Worm (Caenorhabditis elegans) whole organism, late embryonic: ENCODE measurements around the gene Y51H4A.24.

Experiments
- C38D4.7 ChIP-seq: fragments of 200-800 bp; sonication (Bioruptor generic); optimal IDR thresholded peaks from 2 replicates; lab custom pipeline; 2018; ENCODE audit warnings: mild to moderate bottlenecking, missing genetic modification characterization, moderate library complexity, missing compliant biosample characterization
- F13H6.1 ChIP-seq: sonication (generic microtip); optimal IDR thresholded peaks from 2 replicates; lab custom pipeline; 2016; ENCODE audit warnings: missing genetic modification characterization, missing compliant biosample characterization
- K02D7.2 ChIP-seq: sonication (generic microtip); optimal IDR thresholded peaks from 2 replicates; lab custom pipeline; 2017; ENCODE audit warnings: mild to moderate bottlenecking, missing genetic modification characterization, missing compliant biosample characterization
- T23F11.4 ChIP-seq: fragments of 200-800 bp; sonication (Bioruptor generic); optimal IDR thresholded peaks from 2 replicates; lab custom pipeline; 2018; ENCODE audit warnings: mild to moderate bottlenecking, missing genetic modification characterization, missing compliant biosample characterization
- Y22D7AL.16 ChIP-seq: sonication (generic microtip); optimal IDR thresholded peaks from 2 replicates; lab custom pipeline; 2016; ENCODE audit warnings: missing genetic modification characterization, missing compliant biosample characterization
- ceh-14 ChIP-seq: sonication (generic microtip); optimal IDR thresholded peaks from 2 replicates; lab custom pipeline; 2016; ENCODE audit warnings: missing genotype, missing genetic modification characterization, missing compliant biosample characterization
- ceh-19 ChIP-seq: fragments of 200-800 bp; sonication (Bioruptor generic); optimal IDR thresholded peaks from 2 replicates; lab custom pipeline; 2018; ENCODE audit warnings: mild to moderate bottlenecking, missing genetic modification characterization, missing compliant biosample characterization
- ceh-2 ChIP-seq: sonication (generic microtip); optimal IDR thresholded peaks from 2 replicates; lab custom pipeline; 2016; ENCODE audit warnings: missing genotype, missing genetic modification characterization, missing compliant biosample characterization
- ceh-22 ChIP-seq: sonication (generic microtip); optimal IDR thresholded peaks from 2 replicates; lab custom pipeline; 2017; ENCODE audit warnings: missing biosample characterization, missing genetic modification characterization
- ceh-24 ChIP-seq: sonication (generic microtip); optimal IDR thresholded peaks from 2 replicates; lab custom pipeline; 2016; ENCODE audit warnings: mild to moderate bottlenecking, missing genetic modification characterization, missing compliant biosample characterization
- ceh-30 ChIP-seq: fragments of 150-350 bp; optimal IDR thresholded peaks from 2 replicates; lab custom pipeline; 2014; ENCODE audit warnings: missing biosample characterization, missing genetic modification characterization
- ceh-31 ChIP-seq: sonication (generic microtip); optimal IDR thresholded peaks from 2 replicates; lab custom pipeline; 2016; ENCODE audit warnings: missing genetic modification characterization, missing compliant biosample characterization
- ceh-45 ChIP-seq: fragments of 200-800 bp; sonication (Bioruptor generic); IDR thresholded peaks from 2 replicates; pipeline ENCODE4 v1.3.6; 2022; ENCODE audit warnings: missing genetic modification reagents, missing genetic modification characterization, missing compliant biosample characterization
- ceh-48 ChIP-seq: sonication (generic microtip); optimal IDR thresholded peaks from 2 replicates; lab custom pipeline; 2016; ENCODE audit warnings: missing genetic modification characterization, inconsistent platforms, missing compliant biosample characterization
- ceh-9 ChIP-seq: sonication (generic microtip); optimal IDR thresholded peaks from 2 replicates; lab custom pipeline; 2016; ENCODE audit warnings: mild to moderate bottlenecking, missing genetic modification characterization, inconsistent platforms, missing compliant biosample characterization
- dmd-4 ChIP-seq: sonication (generic microtip); optimal IDR thresholded peaks from 2 replicates; lab custom pipeline; 2016; ENCODE audit warnings: borderline replicate concordance, missing genetic modification characterization, missing compliant biosample characterization
- dve-1 ChIP-seq: sonication (generic microtip); optimal IDR thresholded peaks from 2 replicates; lab custom pipeline; 2017; ENCODE audit warnings: antibody characterized with exemption, mild to moderate bottlenecking, missing genetic modification characterization, missing compliant biosample characterization
- elt-2 ChIP-seq: sonication (generic microtip); optimal IDR thresholded peaks from 2 replicates; lab custom pipeline; 2016; ENCODE audit warnings: missing genetic modification reagents, missing genetic modification characterization, missing compliant biosample characterization
- eyg-1 ChIP-seq: sonication (generic microtip); optimal IDR thresholded peaks from 2 replicates; lab custom pipeline; 2016; ENCODE audit warnings: missing genotype, missing genetic modification characterization, missing compliant biosample characterization
- fkh-10 ChIP-seq: fragments of 150-350 bp; optimal IDR thresholded peaks from 2 replicates; lab custom pipeline; 2014; ENCODE audit warnings: missing biosample characterization, missing genetic modification reagents, missing genetic modification characterization
- fkh-6 ChIP-seq: sonication (generic microtip); optimal IDR thresholded peaks from 2 replicates; lab custom pipeline; 2016; ENCODE audit warnings: missing genetic modification characterization, missing compliant biosample characterization
- gmeb-2 ChIP-seq: sonication (generic microtip); optimal IDR thresholded peaks from 2 replicates; lab custom pipeline; 2016; ENCODE audit warnings: missing genetic modification characterization, inconsistent platforms, missing compliant biosample characterization
- hlh-15 ChIP-seq: sonication (generic microtip); optimal IDR thresholded peaks from 2 replicates; lab custom pipeline; 2016; ENCODE audit warnings: missing genetic modification characterization, missing compliant biosample characterization
- hlh-8 ChIP-seq: sonication (generic microtip); optimal IDR thresholded peaks from 2 replicates; lab custom pipeline; 2016; ENCODE audit warnings: missing genotype, missing genetic modification characterization, missing compliant biosample characterization
- lin-11 ChIP-seq: fragments of 200-800 bp; sonication (Bioruptor generic); optimal IDR thresholded peaks from 2 replicates; lab custom pipeline; 2018; ENCODE audit warnings: mild to moderate bottlenecking, missing genetic modification characterization, missing compliant biosample characterization
- madf-2 ChIP-seq: sonication (generic microtip); optimal IDR thresholded peaks from 2 replicates; lab custom pipeline; 2017; ENCODE audit warnings: missing genetic modification characterization, missing compliant biosample characterization
- mec-3 ChIP-seq: sonication (generic microtip); optimal IDR thresholded peaks from 2 replicates; lab custom pipeline; 2016; ENCODE audit warnings: borderline replicate concordance, missing genetic modification characterization, missing compliant biosample characterization
- nfya-1 ChIP-seq: sonication (generic microtip); optimal IDR thresholded peaks from 2 replicates; lab custom pipeline; 2017; ENCODE audit warnings: missing genetic modification characterization, mild to moderate bottlenecking, missing compliant biosample characterization, antibody characterized with exemption, moderate library complexity
- nhr-11 ChIP-seq: fragments of 150-350 bp; optimal IDR thresholded peaks from 2 replicates; lab custom pipeline; 2014; ENCODE audit warnings: missing biosample characterization, missing genetic modification characterization
- nhr-232 ChIP-seq: sonication (generic microtip); optimal IDR thresholded peaks from 2 replicates; lab custom pipeline; 2016; ENCODE audit warnings: missing genetic modification characterization, missing compliant biosample characterization
- pag-3 ChIP-seq: sonication (generic microtip); optimal IDR thresholded peaks from 2 replicates; lab custom pipeline; 2016; ENCODE audit warnings: missing compliant biosample characterization, missing genetic modification characterization, borderline replicate concordance
- pat-9 ChIP-seq: fragments of 200-800 bp; sonication (Bioruptor generic); optimal IDR thresholded peaks from 2 replicates; lab custom pipeline; 2018; ENCODE audit warnings: mild to moderate bottlenecking, missing genetic modification characterization, moderate library complexity, missing compliant biosample characterization
- pax-1 ChIP-seq: fragments of 150-350 bp; optimal IDR thresholded peaks from 2 replicates; lab custom pipeline; 2014; ENCODE audit warnings: missing biosample characterization, missing genetic modification characterization
- pha-4 ChIP-seq: fragments of 150-350 bp; optimal IDR thresholded peaks from 2 replicates; lab custom pipeline; 2018; ENCODE audit warnings: missing biosample characterization, missing genetic modification reagents, missing genetic modification characterization
- pqm-1 ChIP-seq: sonication (generic microtip); optimal IDR thresholded peaks from 2 replicates; lab custom pipeline; 2016; ENCODE audit warnings: missing genetic modification characterization, missing compliant biosample characterization
- rnt-1 ChIP-seq: sonication (generic microtip); optimal IDR thresholded peaks from 2 replicates; lab custom pipeline; 2016; ENCODE audit warnings: missing genetic modification characterization, missing compliant biosample characterization
- sox-4 ChIP-seq: sonication (generic microtip); optimal IDR thresholded peaks from 2 replicates; lab custom pipeline; 2017; ENCODE audit warnings: mild to moderate bottlenecking, missing genetic modification characterization, inconsistent platforms, missing compliant biosample characterization
- syd-9 ChIP-seq: sonication (generic microtip); optimal IDR thresholded peaks from 2 replicates; lab custom pipeline; 2016; ENCODE audit warnings: mild to moderate bottlenecking, missing genetic modification characterization, moderate library complexity, missing compliant biosample characterization
- tbx-7 ChIP-seq: sonication (generic microtip); optimal IDR thresholded peaks from 2 replicates; lab custom pipeline; 2016; ENCODE audit warnings: missing genotype, missing genetic modification characterization, missing compliant biosample characterization
- unc-55 ChIP-seq: sonication (generic microtip); optimal IDR thresholded peaks from 2 replicates; lab custom pipeline; 2017; ENCODE audit warnings: missing biosample characterization, missing genetic modification reagents, missing genetic modification characterization
- unc-86 ChIP-seq: sonication (generic microtip); optimal IDR thresholded peaks from 2 replicates; lab custom pipeline; 2016; ENCODE audit warnings: missing genetic modification characterization, missing compliant biosample characterization
- ztf-16 ChIP-seq: sonication (generic microtip); optimal IDR thresholded peaks from 2 replicates; lab custom pipeline; 2017; ENCODE audit warnings: missing genetic modification characterization, missing compliant biosample characterization

Gene Y51H4A.24

DNA sequence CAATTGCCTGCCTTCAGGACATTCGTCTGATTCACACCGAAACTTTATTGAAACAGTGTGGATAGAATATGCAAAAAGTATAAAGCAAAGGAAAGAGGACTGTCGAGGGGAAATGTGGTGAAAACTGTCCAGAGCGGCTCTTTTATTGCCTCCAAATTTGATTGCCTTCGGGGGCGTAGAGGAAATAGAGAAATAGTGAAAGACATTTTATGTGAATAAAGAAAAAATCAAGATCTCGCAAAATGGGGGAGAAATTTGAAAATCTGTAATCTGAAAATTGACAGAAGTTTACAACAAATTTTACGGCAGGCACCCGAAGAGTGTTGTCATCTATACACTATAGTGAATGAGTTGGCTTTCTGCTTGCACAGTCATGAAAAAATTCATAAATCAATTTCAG, at the start of gene Y51H4A.24:
TSS of gene Y51H4A.24 (minus strand) at position 101 of the 400 bp plus-strand sequence.
- TF ChIP-seq pag-3 (no peak), ceh-19 (GFP tag; lab: Kevin White, UChicago) (no peak), syd-9 (tag; lab: Kevin White, UChicago) (no peak), eyg-1 (tag; lab: Kevin White, UChicago) (no peak), unc-86 (no peak), elt-2 (tag; lab: Kevin White, UChicago) (no peak), ceh-45 (GFP tag; lab: Robert Waterston, UW) (no peak), T23F11.4 (no peak), ceh-48 (tag; lab: Kevin White, UChicago) (no peak), lin-11 (tag; lab: Kevin White, UChicago) (no peak), ztf-16 (tag; lab: Kevin White, UChicago) (no peak), ceh-14 (tag; lab: Kevin White, UChicago) (no peak)

DNA sequence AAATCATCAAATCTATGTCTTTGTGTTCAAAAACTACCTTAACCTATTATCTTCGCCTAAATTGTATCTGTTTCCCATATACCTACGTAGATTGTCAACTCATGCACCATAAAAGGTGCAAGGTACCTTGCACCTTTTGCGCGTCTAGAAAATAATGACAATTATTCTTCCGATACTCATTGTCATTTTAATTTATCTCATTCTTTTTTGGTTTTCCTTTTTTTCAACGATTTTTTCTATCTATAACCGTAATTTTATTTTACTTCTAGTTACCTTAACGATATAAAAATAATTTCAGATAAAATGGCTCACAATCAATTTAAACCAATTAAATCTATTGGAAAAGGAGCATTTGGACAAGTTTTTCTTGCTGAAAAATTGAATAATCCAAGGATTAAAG, 46.4 kb upstream of the Y51H4A.24 start, which contains the start of gene Y43D4A.6:
TSS of gene Y43D4A.6 (plus strand) at position 301 of the 400 bp plus-strand sequence.
- TF ChIP-seq ceh-22 (tag; lab: Kevin White, UChicago) (no peak), elt-2 (tag; lab: Kevin White, UChicago) (no peak), sox-4 (tag; lab: Kevin White, UChicago) (no peak), ceh-2 (no peak), pax-1 (tag; lab: Kevin White, UChicago) (no peak), C38D4.7 (GFP tag; lab: Kevin White, UChicago) (no peak), tbx-7 (tag; lab: Kevin White, UChicago) (no peak), madf-2 (tag; lab: Kevin White, UChicago) (no peak)

DNA sequence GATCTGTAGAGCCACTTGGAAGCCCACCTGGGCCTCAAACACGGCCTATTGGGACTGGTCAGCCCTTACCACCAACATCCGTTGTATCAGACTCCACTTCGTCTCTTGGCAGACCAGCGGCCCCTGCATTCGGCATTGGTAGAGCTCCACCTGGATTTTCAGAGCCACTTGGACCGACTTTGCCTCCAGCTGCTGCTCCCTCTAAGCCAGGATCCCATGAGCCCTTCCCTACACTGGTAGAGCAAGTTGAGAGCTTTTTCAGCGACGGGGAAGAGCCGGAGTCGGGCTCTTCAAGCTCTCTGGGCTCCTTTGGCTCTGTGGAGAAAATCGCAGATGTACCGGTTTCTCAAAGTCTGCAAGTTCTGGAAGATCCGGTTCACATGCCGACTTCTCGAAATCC, 38.0 kb upstream of the Y51H4A.24 start:
- no peak for TF ChIP-seq pqm-1 (tag; lab: Kevin White, UChicago)
- no peak for TF ChIP-seq ceh-9 (tag; lab: Kevin White, UChicago)

DNA sequence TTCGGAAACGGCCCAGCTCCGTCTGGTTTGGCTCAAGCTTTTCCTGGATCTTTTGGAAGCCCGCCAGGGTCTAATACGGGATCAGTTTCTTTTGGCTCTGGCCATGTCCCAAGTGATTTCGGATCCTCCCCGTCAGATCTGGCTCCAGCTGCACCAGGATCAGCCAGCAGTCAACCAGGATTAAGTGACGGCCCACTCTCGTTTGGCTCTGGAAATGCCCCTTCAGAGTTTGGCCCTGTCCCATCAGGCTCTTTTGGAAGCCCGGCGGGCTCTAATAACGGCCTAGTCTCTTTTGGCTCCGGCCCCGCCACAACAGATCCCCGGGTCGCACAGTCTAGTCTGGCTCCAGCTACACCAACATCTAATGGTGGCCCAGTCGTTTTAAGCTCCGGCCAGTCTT, 37.1 kb upstream of the Y51H4A.24 start:
- TF ChIP-seq pqm-1 (tag; lab: Kevin White, UChicago), result no peak
- no peak for TF ChIP-seq eyg-1 (tag; lab: Kevin White, UChicago)
- no peak for TF ChIP-seq nfya-1
- no peak for TF ChIP-seq ceh-2

DNA sequence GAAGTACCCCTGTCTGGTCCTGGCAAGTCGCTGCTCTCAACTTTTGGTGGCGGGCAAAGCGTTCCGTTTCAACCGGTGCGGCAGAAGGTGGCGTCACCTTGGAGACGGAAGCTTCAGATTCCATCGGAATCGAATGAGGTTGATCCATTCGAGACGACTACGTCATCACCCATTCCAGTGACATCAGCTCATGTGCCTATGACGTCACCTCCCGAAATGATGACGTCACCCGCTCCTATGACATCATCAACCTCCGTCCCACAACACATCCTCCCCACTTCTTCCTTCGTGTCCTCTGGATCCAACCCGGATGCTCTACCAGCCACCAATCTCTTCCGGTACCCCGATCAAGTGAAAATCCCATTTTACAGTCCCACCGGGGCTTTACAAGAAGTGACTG, 36.2 kb upstream of the Y51H4A.24 start:
- TF ChIP-seq F13H6.1 (tag; lab: Kevin White, UChicago), result no peak
- no peak for TF ChIP-seq ztf-16 (tag; lab: Kevin White, UChicago)
- no peak for TF ChIP-seq C38D4.7 (GFP tag; lab: Kevin White, UChicago)
- no peak for TF ChIP-seq fkh-6 (tag; lab: Kevin White, UChicago)
- TF ChIP-seq hlh-15 (tag; lab: Kevin White, UChicago), result no peak
- no peak for TF ChIP-seq ceh-2
- TF ChIP-seq ceh-30, result no peak
- no peak for TF ChIP-seq Y22D7AL.16 (tag; lab: Kevin White, UChicago)
- TF ChIP-seq madf-2 (tag; lab: Kevin White, UChicago), result no peak
- no peak for TF ChIP-seq pha-4 (tag; lab: Kevin White, UChicago)
- TF ChIP-seq ceh-24 (tag; lab: Kevin White, UChicago), result no peak

DNA sequence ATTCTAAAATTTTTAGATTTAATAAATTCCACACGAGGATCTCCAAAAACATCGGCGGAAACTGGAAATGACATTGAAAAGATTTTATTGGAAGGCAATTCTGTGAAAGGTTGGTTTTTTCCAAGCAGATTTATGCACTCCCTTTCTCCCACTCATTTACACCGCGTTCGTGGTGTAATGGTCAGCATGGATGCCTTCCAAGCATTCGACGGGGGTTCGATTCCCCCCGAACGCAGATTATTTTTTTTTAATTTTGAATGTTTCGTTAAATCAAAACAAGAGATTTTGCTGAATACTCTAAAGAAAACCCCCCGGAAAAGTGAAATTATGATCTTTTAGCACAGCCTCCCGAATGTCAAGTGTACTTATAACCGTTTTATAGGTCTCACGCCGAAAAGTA, 35.3 kb upstream of the Y51H4A.24 start:
- TF ChIP-seq mec-3 (tag; lab: Kevin White, UChicago) (no peak), gmeb-2 (tag; lab: Kevin White, UChicago) (peak; percentile 61), ceh-31 (tag; lab: Kevin White, UChicago) (peak; percentile 10), K02D7.2 (tag; lab: Kevin White, UChicago) (peak; percentile 53), nhr-232 (tag; lab: Kevin White, UChicago) (peak; percentile 62), dmd-4 (tag; lab: Kevin White, UChicago) (peak; percentile 47), dve-1 (tag; lab: Kevin White, UChicago) (no peak), nfya-1 (peak; percentile 8), pat-9 (tag; lab: Kevin White, UChicago) (peak; percentile 24), lin-11 (tag; lab: Kevin White, UChicago) (peak; percentile 50), fkh-10 (GFP tag; lab: Kevin White, UChicago) (no peak), ceh-24 (tag; lab: Kevin White, UChicago) (no peak), rnt-1 (tag; lab: Kevin White, UChicago) (no peak), sox-4 (tag; lab: Kevin White, UChicago) (peak; percentile 41), ceh-45 (GFP tag; lab: Robert Waterston, UW) (0 out of 2 replicates have a peak, but pooled peaks have one; percentile 46), ceh-2 (peak; percentile 34), pha-4 (tag; lab: Kevin White, UChicago) (no peak), ceh-48 (tag; lab: Kevin White, UChicago) (peak; percentile 49), T23F11.4 (peak; percentile 12), nhr-11 (tag; lab: Kevin White, UChicago) (no peak), unc-55 (GFP tag; lab: Kevin White, UChicago) (no peak), hlh-8 (tag; lab: Kevin White, UChicago) (peak; percentile 36)
